Worm (Caenorhabditis elegans): ENCODE results near the gene Y6G8.5.
"Not testable (repeated sequence)": the region's sequence is repeated elsewhere in the genome, so short reads cannot be mapped to it uniquely, and the experiment has no call there.

Y6G8.5 gene

ce11 chrV:17614251-17614650, 1.3 kb downstream of the Y6G8.5 start, which contains the start of gene Y6G8.14:
Gene Y6G8.14, minus strand, starts transcription at chrV:17614351.
- no peak for TF ChIP-seq snpc-4 (tag; optimal IDR thresholded peaks at IDR 0.05)
- TF ChIP-seq nhr-11 (tag; optimal IDR thresholded peaks at IDR 0.05), result no peak
- TF ChIP-seq F10B5.3 (tag; optimal IDR thresholded peaks at IDR 0.05), result no peak
- TF ChIP-seq hmg-1.1 (GFP tag; IDR thresholded peaks at IDR 0.05), result no peak
- TF ChIP-seq ZK546.5 (tag; optimal IDR thresholded peaks at IDR 0.05), result no peak
- TF ChIP-seq rbr-2 (tag; optimal IDR thresholded peaks at IDR 0.05), result no peak
- TF ChIP-seq zag-1 (tag; optimal IDR thresholded peaks at IDR 0.05), result no peak
- no peak for TF ChIP-seq ama-1 (optimal IDR thresholded peaks at IDR 0.05)
- TF ChIP-seq nhr-48 (tag; optimal IDR thresholded peaks at IDR 0.05), result no peak
- TF ChIP-seq nhr-10 (tag; optimal IDR thresholded peaks at IDR 0.05), result no peak
- no peak for TF ChIP-seq F49E8.2 (tag; optimal IDR thresholded peaks at IDR 0.05; ENCODE audit: borderline replicate concordance)
- TF ChIP-seq lin-38 (GFP tag; IDR thresholded peaks at IDR 0.05), result no peak
- TF ChIP-seq unc-39 (tag; optimal IDR thresholded peaks at IDR 0.05), result no peak
- no peak for TF ChIP-seq ceh-32 (tag; optimal IDR thresholded peaks at IDR 0.05; ENCODE audit: poor library complexity)
- no peak for TF ChIP-seq hlh-30 (tag; optimal IDR thresholded peaks at IDR 0.05; ENCODE audit: insufficient read depth)
- no peak for TF ChIP-seq mes-2 (tag; optimal IDR thresholded peaks at IDR 0.05; ENCODE audit: poor library complexity, severe bottlenecking)

- TF ChIP-seq lin-38 (GFP tag; IDR thresholded peaks at IDR 0.05); F10B5.3 (tag; optimal IDR thresholded peaks at IDR 0.05); T26A8.4 (GFP tag; IDR thresholded peaks at IDR 0.05): not testable (repeated sequence)
These were observed 5.0 kb downstream of the Y6G8.5 start, which contains the start of gene Y6G8.15 for ce11 chrV:17610503-17610902. Gene Y6G8.15, minus strand, starts transcription at chrV:17610603.

- TF ChIP-seq lin-29 (GFP tag; IDR thresholded peaks at IDR 0.05) (no peak), dmd-8 (GFP tag; IDR thresholded peaks at IDR 0.05) (no peak)
These were observed 7.7 kb downstream of the Y6G8.5 start, which contains the start of gene srz-91 for ce11 chrV:17607797-17608196. Gene srz-91, plus strand, starts transcription at chrV:17608097.

DNA sequence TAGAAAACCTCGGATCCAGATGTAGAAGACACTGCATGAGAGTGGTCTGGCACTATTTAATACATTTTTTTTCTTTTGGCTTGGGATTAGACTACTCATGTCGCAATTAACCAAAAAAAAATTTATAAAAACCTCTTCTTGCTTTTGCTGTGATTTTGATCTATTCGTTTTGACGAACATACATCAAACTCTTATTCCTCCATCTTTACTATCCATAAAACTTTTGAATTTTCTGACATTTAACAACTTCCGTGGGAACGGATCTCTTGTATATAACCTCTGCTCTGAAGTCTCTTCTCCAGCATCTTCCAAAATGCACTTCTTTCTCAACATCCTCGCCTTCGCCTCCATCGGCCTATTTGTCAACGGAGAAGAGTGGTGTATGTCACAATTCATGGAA, 9.5 kb downstream of the Y6G8.5 start, which contains the start of gene Y6G8.16:
TSS of gene Y6G8.16 (plus strand) at position 301 of the 400 bp plus-strand sequence.
- TF ChIP-seq php-3 (GFP tag; IDR thresholded peaks at IDR 0.05); daf-16 (GFP tag; optimal IDR thresholded peaks at IDR 0.05); daf-16 (tag; optimal IDR thresholded peaks at IDR 0.05); dmd-6 (GFP tag; IDR thresholded peaks at IDR 0.05): not testable (repeated sequence)

ce11 chrV:17601520-17601919, 14.0 kb downstream of the Y6G8.5 start, which contains the start of gene ztf-25:
Gene ztf-25, plus strand, starts transcription at chrV:17601820.
- TF ChIP-seq tra-1 (GFP tag; IDR thresholded peaks at IDR 0.05) (no peak), madf-5 (GFP tag; IDR thresholded peaks at IDR 0.05) (no peak), vab-7 (GFP tag; IDR thresholded peaks at IDR 0.05) (no peak), lin-15B (tag; optimal IDR thresholded peaks at IDR 0.05) (no peak), fkh-10 (GFP tag; optimal IDR thresholded peaks at IDR 0.05) (no peak), spr-1 (tag; optimal IDR thresholded peaks at IDR 0.05) (no peak), F44E2.7 (GFP tag; IDR thresholded peaks at IDR 0.05) (no peak), T26A8.4 (GFP tag; IDR thresholded peaks at IDR 0.05) (no peak)

DNA sequence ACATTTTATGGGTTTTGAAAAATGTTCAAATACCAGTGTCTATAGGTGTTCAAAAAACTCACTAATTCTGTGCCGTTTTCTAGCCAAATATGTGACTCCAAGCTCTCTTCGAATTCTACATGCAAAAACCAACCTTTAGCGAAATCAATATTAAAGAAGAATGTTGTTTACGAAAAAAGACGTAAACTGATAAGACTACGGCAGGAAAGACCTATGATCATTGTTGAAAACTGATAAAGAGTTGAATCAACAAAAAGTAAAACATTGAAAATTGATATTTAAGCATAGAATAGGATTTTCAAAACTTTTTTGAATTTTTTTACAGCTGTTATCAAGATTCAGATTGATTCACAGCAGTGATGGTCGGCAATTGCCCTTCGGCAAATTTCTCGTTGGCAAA, 16.7 kb downstream of the Y6G8.5 start, which contains the start of gene Y6G8.2:
TSS of gene Y6G8.2 (minus strand) at position 147 of the 400 bp plus-strand sequence.
- TF ChIP-seq R02D3.7 (tag; optimal IDR thresholded peaks at IDR 0.05) (no peak), dmd-6 (GFP tag; IDR thresholded peaks at IDR 0.05) (peak; percentile 26; the same call in 1 of the 2 replicates), hlh-11 (tag; optimal IDR thresholded peaks at IDR 0.05) (peak; percentile 22), nhr-102 (tag; optimal IDR thresholded peaks at IDR 0.05) (no peak), spr-1 (tag; optimal IDR thresholded peaks at IDR 0.05) (no peak), tra-1 (GFP tag; IDR thresholded peaks at IDR 0.05) (no peak), duxl-1 (tag; optimal IDR thresholded peaks at IDR 0.05; ENCODE audit: poor library complexity) (peak; percentile 5), lin-38 (GFP tag; IDR thresholded peaks at IDR 0.05) (no peak), daf-16 (GFP tag; optimal IDR thresholded peaks at IDR 0.05) (peak in 1 of 2 experiments; percentile 20), daf-16 (tag; optimal IDR thresholded peaks at IDR 0.05) (peak; percentile 97), mdl-1 (tag; optimal IDR thresholded peaks at IDR 0.05) (no peak), mes-2 (tag; optimal IDR thresholded peaks at IDR 0.05; ENCODE audit: poor library complexity, severe bottlenecking) (no peak), nhr-77 (tag; optimal IDR thresholded peaks at IDR 0.05) (peak; percentile 12), F37D6.2 (tag; optimal IDR thresholded peaks at IDR 0.05) (no peak), F49E8.2 (tag; optimal IDR thresholded peaks at IDR 0.05; ENCODE audit: borderline replicate concordance) (no peak), nhr-28 (tag; optimal IDR thresholded peaks at IDR 0.05) (peak; percentile 44), nhr-10 (tag; optimal IDR thresholded peaks at IDR 0.05) (no peak), pqm-1 (tag; optimal IDR thresholded peaks at IDR 0.05) (peak; percentile 78), dve-1 (tag; optimal IDR thresholded peaks at IDR 0.05; ENCODE audit: insufficient read depth) (peak; percentile 46), snpc-4 (tag; optimal IDR thresholded peaks at IDR 0.05) (no peak)

Data from whole organism, L4 larva.